Fruit fly (Drosophila melanogaster) whole organism: Measurements from ENCODE around the gene Tctp.

Experiments used
- Dll ChIP-seq: fragments of >200 bp; optimal IDR thresholded peaks from 2 replicates; lab custom pipeline; 2017
- usp ChIP-seq: fragments of >200 bp; optimal IDR thresholded peaks from 2 replicates; lab custom pipeline; 2017; ENCODE audit warnings: missing biosample characterization, missing genetic modification characterization, mixed read lengths

DNA sequence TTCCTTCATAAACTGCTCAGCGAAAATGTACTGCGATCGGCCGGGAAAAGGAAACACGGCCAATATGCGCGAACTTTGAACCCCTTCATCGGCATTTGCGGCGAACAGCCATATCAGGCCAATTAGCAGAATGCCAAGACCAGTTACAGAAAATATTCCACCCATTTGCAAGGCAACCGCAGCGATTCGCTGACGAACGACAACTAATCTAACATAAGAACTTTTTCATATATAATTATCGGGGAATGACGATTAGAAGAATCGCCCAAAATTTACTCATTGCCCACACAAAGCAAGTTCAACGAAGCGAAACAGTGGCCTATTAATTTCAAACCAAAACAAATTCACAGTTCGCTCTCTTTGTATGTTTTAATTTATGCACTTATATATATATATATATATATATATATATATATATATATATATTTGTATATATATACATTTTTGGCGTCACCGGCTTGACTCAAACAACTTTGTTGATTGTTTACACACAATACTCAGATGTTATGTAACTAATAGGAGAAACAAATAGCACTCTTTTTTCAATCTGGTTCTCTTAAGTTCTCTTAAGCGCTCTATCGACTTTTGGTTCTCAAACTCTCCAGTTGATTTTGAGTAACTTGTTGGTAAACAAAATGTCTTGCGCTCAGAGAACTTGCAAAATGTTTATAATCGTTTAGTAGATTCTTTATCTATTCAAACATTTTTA, 37.4 kb upstream of the Tctp start, which contains the start of gene Ugt35A1:
- TF ChIP-seq usp (GFP tag; lab: Kevin White, UChicago) (no peak), Dll (no peak)
